Fruit fly (Drosophila melanogaster) whole organism, embryonic: ENCODE results near the gene Jhbp1.

ENCODE experiments used
- Atf3 ChIP-seq: fragments of 200-800 bp; sonication (Bioruptor generic); optimal IDR thresholded peaks from 3 replicates; lab custom pipeline; 2016; ENCODE audit warnings: missing biosample characterization, missing genetic modification characterization
- CG10431 ChIP-seq: fragments of 200-800 bp; sonication (Bioruptor generic); optimal IDR thresholded peaks from 3 replicates; lab custom pipeline; 2018; ENCODE audit warnings: missing biosample characterization, mild to moderate bottlenecking, missing genetic modification characterization
- CG10462 ChIP-seq: fragments of 200-800 bp; sonication (Bioruptor generic); optimal IDR thresholded peaks from 2 replicates; lab custom pipeline; 2016; ENCODE audit warnings: missing biosample characterization, missing genetic modification characterization
- CG11456 ChIP-seq: fragments of 200-800 bp; sonication (Bioruptor generic); IDR thresholded peaks from 3 replicates; pipeline ENCODE4 v1.3.6; 2022; ENCODE audit warnings: missing biosample characterization, missing genetic modification characterization
- CG12104 ChIP-seq: fragments of 200-800 bp; sonication (Bioruptor generic); optimal IDR thresholded peaks from 3 replicates; lab custom pipeline; 2016; ENCODE audit warnings: missing biosample characterization, missing genetic modification characterization
- CG1233 ChIP-seq: fragments of 200-800 bp; sonication (Bioruptor generic); optimal IDR thresholded peaks from 4 replicates; lab custom pipeline; 2018; ENCODE audit warnings: missing biosample characterization, mild to moderate bottlenecking, missing genetic modification characterization
- CG13123 ChIP-seq: fragments of 200-800 bp; sonication (Bioruptor generic); optimal IDR thresholded peaks from 2 replicates; lab custom pipeline; 2016; ENCODE audit warnings: missing biosample characterization, missing genetic modification characterization
- CG14441 ChIP-seq: fragments of 200-800 bp; sonication (Bioruptor generic); IDR thresholded peaks from 2 replicates; pipeline ENCODE4 v1.3.6; 2022; ENCODE audit warnings: missing biosample characterization, missing genetic modification characterization
- CG14710 ChIP-seq: fragments of 200-800 bp; sonication (Bioruptor generic); optimal IDR thresholded peaks from 3 replicates; lab custom pipeline; 2019; ENCODE audit warnings: missing biosample characterization, mild to moderate bottlenecking, missing genetic modification characterization, moderate library complexity
- CG1529 ChIP-seq: fragments of 200-800 bp; sonication (Bioruptor generic); optimal IDR thresholded peaks from 3 replicates; lab custom pipeline; 2018; ENCODE audit warnings: missing biosample characterization, missing genetic modification characterization
- CG16815 ChIP-seq: fragments of 200-800 bp; sonication (Bioruptor generic); optimal IDR thresholded peaks from 3 replicates; lab custom pipeline; 2017; ENCODE audit warnings: missing biosample characterization, mild to moderate bottlenecking, missing genetic modification characterization
- CG17359 ChIP-seq: fragments of 200-800 bp; sonication (Bioruptor generic); optimal IDR thresholded peaks from 3 replicates; lab custom pipeline; 2018; ENCODE audit warnings: missing biosample characterization, mild to moderate bottlenecking, missing genetic modification characterization, moderate library complexity
- CG17802 ChIP-seq: fragments of 200-800 bp; sonication (Bioruptor generic); optimal IDR thresholded peaks from 2 replicates; lab custom pipeline; 2018; ENCODE audit warnings: missing biosample characterization, mild to moderate bottlenecking, missing genetic modification characterization, moderate library complexity
- CG17912 ChIP-seq: fragments of 200-800 bp; sonication (Bioruptor generic); optimal IDR thresholded peaks from 2 replicates; lab custom pipeline; 2018; ENCODE audit warnings: missing biosample characterization, mild to moderate bottlenecking, missing genetic modification characterization
- CG42726 ChIP-seq: fragments of 200-800 bp; sonication (Bioruptor generic); IDR thresholded peaks from 2 replicates; pipeline ENCODE4 v1.3.6; 2022; ENCODE audit warnings: missing biosample characterization, missing genetic modification characterization; ENCODE audit not compliant: partially characterized antibody
- CG4404 ChIP-seq: fragments of 200-800 bp; sonication (Bioruptor generic); IDR thresholded peaks from 2 replicates; pipeline ENCODE4 v1.3.6; 2022; ENCODE audit warnings: missing biosample characterization, missing genetic modification characterization
- CG7745 ChIP-seq: fragments of 200-800 bp; sonication (Bioruptor generic); optimal IDR thresholded peaks from 2 replicates; lab custom pipeline; 2018; ENCODE audit warnings: missing biosample characterization, mild to moderate bottlenecking, missing genetic modification characterization, moderate library complexity
- CG8478 ChIP-seq: fragments of >200 bp; optimal IDR thresholded peaks from 2 replicates; lab custom pipeline; 2018
- Camta ChIP-seq: fragments of 200-800 bp; sonication (Bioruptor generic); optimal IDR thresholded peaks from 2 replicates; lab custom pipeline; 2016; ENCODE audit warnings: missing biosample characterization, missing genetic modification characterization
- D19A ChIP-seq: fragments of 200-800 bp; optimal IDR thresholded peaks from 3 replicates; lab custom pipeline; 2019; ENCODE audit warnings: missing biosample characterization, mild to moderate bottlenecking, missing genetic modification characterization, moderate library complexity
- Dll ChIP-seq: fragments of 200-800 bp; sonication (Bioruptor generic); IDR thresholded peaks from 4 replicates; pipeline ENCODE4 v1.3.6; 2022; ENCODE audit warnings: missing biosample characterization, missing genetic modification characterization; ENCODE audit not compliant: partially characterized antibody
- ERR ChIP-seq: fragments of 200-800 bp; sonication (Bioruptor generic); optimal IDR thresholded peaks from 2 replicates; lab custom pipeline; 2016; ENCODE audit warnings: missing biosample characterization, missing genetic modification characterization
- Fer3 ChIP-seq: fragments of 200-800 bp; sonication (Bioruptor generic); optimal IDR thresholded peaks from 2 replicates; lab custom pipeline; 2018; ENCODE audit warnings: missing biosample characterization, mild to moderate bottlenecking, missing genetic modification characterization, moderate library complexity
- HmgD ChIP-seq: fragments of 200-800 bp; sonication (Bioruptor generic); optimal IDR thresholded peaks from 3 replicates; lab custom pipeline; 2016; ENCODE audit warnings: missing biosample characterization, missing genetic modification characterization
- Hr51 ChIP-seq, 2 experiments: fragments of 200-800 bp; sonication (Bioruptor generic); optimal IDR thresholded peaks; 2 replicates in 1 of 2; 3 replicates in 1 of 2; lab custom pipeline; 2016 to 2018; ENCODE audit warnings: missing biosample characterization in 2 of 2, missing genetic modification characterization in 2 of 2, mild to moderate bottlenecking in 1 of 2, moderate library complexity in 1 of 2
- Hsf ChIP-seq: fragments of 200-800 bp; sonication (Bioruptor generic); optimal IDR thresholded peaks from 3 replicates; lab custom pipeline; 2016; ENCODE audit warnings: missing biosample characterization, missing genetic modification characterization
- Myb ChIP-seq: fragments of 200-800 bp; sonication (Bioruptor generic); optimal IDR thresholded peaks from 2 replicates; lab custom pipeline; 2016; ENCODE audit warnings: missing biosample characterization, missing genetic modification characterization
- NK7.1 ChIP-seq: fragments of 200-800 bp; sonication (Bioruptor generic); optimal IDR thresholded peaks from 3 replicates; lab custom pipeline; 2016; ENCODE audit warnings: missing biosample characterization, missing genetic modification characterization
- Poxn ChIP-seq: fragments of 200-800 bp; sonication (Bioruptor generic); IDR thresholded peaks from 2 replicates; pipeline ENCODE4 v1.3.6; 2022; ENCODE audit warnings: missing biosample characterization, missing genetic modification characterization
- Xrp1 ChIP-seq: fragments of 200-800 bp; sonication (Bioruptor generic); IDR thresholded peaks from 2 replicates; pipeline ENCODE4 v1.3.6; 2022; ENCODE audit warnings: missing biosample characterization, missing genetic modification characterization
- amos ChIP-seq: fragments of 200-800 bp; sonication (Bioruptor generic); IDR thresholded peaks from 2 replicates; pipeline ENCODE4 v1.3.6; 2022; ENCODE audit warnings: missing biosample characterization, missing genetic modification characterization; ENCODE audit not compliant: partially characterized antibody
- da ChIP-seq: fragments of 200-800 bp; sonication (Bioruptor generic); optimal IDR thresholded peaks from 2 replicates; lab custom pipeline; 2016; ENCODE audit warnings: missing biosample characterization, missing genetic modification characterization
- dati ChIP-seq: fragments of 200-800 bp; sonication (Bioruptor generic); IDR thresholded peaks from 2 replicates; pipeline ENCODE4 v1.3.6; 2022; ENCODE audit warnings: missing biosample characterization, missing genetic modification characterization
- eve ChIP-seq, 2 experiments: fragments of >200 bp; optimal IDR thresholded peaks; 2 replicates each; lab custom pipeline; 2017; ENCODE audit warnings: missing biosample characterization in 2 of 2, missing genetic modification characterization in 2 of 2
- ewg ChIP-seq: fragments of 200-800 bp; sonication (Bioruptor generic); optimal IDR thresholded peaks from 3 replicates; lab custom pipeline; 2017; ENCODE audit warnings: mild to moderate bottlenecking, missing biosample characterization, missing genetic modification reagents, missing genetic modification characterization
- ftz-f1 ChIP-seq: fragments of 200-800 bp; sonication (Bioruptor generic); optimal IDR thresholded peaks from 2 replicates; lab custom pipeline; 2016; ENCODE audit warnings: missing biosample characterization, missing genetic modification characterization
- gcm ChIP-seq: fragments of 200-800 bp; sonication (Bioruptor generic); optimal IDR thresholded peaks from 2 replicates; lab custom pipeline; 2019; ENCODE audit warnings: missing biosample characterization, mild to moderate bottlenecking, missing genetic modification characterization, moderate library complexity
- gt ChIP-seq: fragments of 200-800 bp; sonication (Bioruptor generic); IDR thresholded peaks from 2 replicates; pipeline ENCODE4 v1.3.6; 2022; ENCODE audit warnings: missing biosample characterization, missing genetic modification characterization
- her ChIP-seq: fragments of 200-800 bp; sonication (Bioruptor generic); optimal IDR thresholded peaks from 2 replicates; lab custom pipeline; 2016; ENCODE audit warnings: missing biosample characterization, missing genetic modification characterization
- ken ChIP-seq: fragments of 200-800 bp; sonication (Bioruptor generic); IDR thresholded peaks from 3 replicates; pipeline ENCODE4 v1.3.6; 2022; ENCODE audit warnings: missing biosample characterization, missing genetic modification characterization
- klu ChIP-seq: fragments of 200-800 bp; sonication (Bioruptor generic); IDR thresholded peaks from 2 replicates; pipeline ENCODE4 v1.3.6; 2022; ENCODE audit warnings: missing biosample characterization, missing genetic modification characterization
- kni ChIP-seq: fragments of 200-800 bp; sonication (Bioruptor generic); optimal IDR thresholded peaks from 3 replicates; lab custom pipeline; 2017; ENCODE audit warnings: mild to moderate bottlenecking, missing biosample characterization, missing genetic modification reagents, missing genetic modification characterization
- lab ChIP-seq: fragments of 200-800 bp; sonication (Bioruptor generic); optimal IDR thresholded peaks from 3 replicates; lab custom pipeline; 2017; ENCODE audit warnings: missing biosample characterization, missing genetic modification characterization, mild to moderate bottlenecking, moderate library complexity, missing genetic modification reagents
- mam ChIP-seq: fragments of 200-800 bp; sonication (Bioruptor generic); optimal IDR thresholded peaks from 3 replicates; lab custom pipeline; 2016; ENCODE audit warnings: missing biosample characterization, missing genetic modification characterization
- onecut ChIP-seq: fragments of 200-800 bp; sonication (Bioruptor generic); IDR thresholded peaks from 2 replicates; pipeline ENCODE4 v1.3.6; 2022; ENCODE audit warnings: missing biosample characterization, missing genetic modification characterization
- pb ChIP-seq: fragments of 200-800 bp; sonication (Bioruptor generic); optimal IDR thresholded peaks from 3 replicates; lab custom pipeline; 2016; ENCODE audit warnings: missing biosample characterization, missing genetic modification characterization
- pho ChIP-seq: fragments of 200-800 bp; sonication (Bioruptor generic); optimal IDR thresholded peaks from 2 replicates; lab custom pipeline; 2016; ENCODE audit warnings: missing biosample characterization, missing genetic modification characterization
- ranshi ChIP-seq: fragments of 200-800 bp; sonication (Bioruptor generic); IDR thresholded peaks from 2 replicates; pipeline ENCODE4 v1.3.6; 2022; ENCODE audit warnings: missing biosample characterization, missing genetic modification characterization
- seq ChIP-seq: fragments of 200-800 bp; sonication (Bioruptor generic); IDR thresholded peaks from 2 replicates; pipeline ENCODE4 v1.3.6; 2022; ENCODE audit warnings: missing biosample characterization, missing genetic modification characterization
- shn ChIP-seq: fragments of 200-800 bp; sonication (Bioruptor generic); optimal IDR thresholded peaks from 3 replicates; lab custom pipeline; 2016; ENCODE audit warnings: missing biosample characterization, missing genetic modification characterization
- sob ChIP-seq: fragments of 200-800 bp; sonication (Bioruptor generic); IDR thresholded peaks from 2 replicates; pipeline ENCODE4 v1.3.6; 2022; ENCODE audit warnings: missing biosample characterization, missing genetic modification characterization
- vfl ChIP-seq: fragments of 200-800 bp; sonication (Bioruptor generic); optimal IDR thresholded peaks from 2 replicates; lab custom pipeline; 2016; ENCODE audit warnings: missing biosample characterization, missing genetic modification characterization
- zf30C ChIP-seq: fragments of 200-800 bp; sonication (Bioruptor generic); optimal IDR thresholded peaks from 3 replicates; lab custom pipeline; 2018; ENCODE audit warnings: missing biosample characterization, mild to moderate bottlenecking, missing genetic modification characterization

Gene Jhbp1

DNA sequence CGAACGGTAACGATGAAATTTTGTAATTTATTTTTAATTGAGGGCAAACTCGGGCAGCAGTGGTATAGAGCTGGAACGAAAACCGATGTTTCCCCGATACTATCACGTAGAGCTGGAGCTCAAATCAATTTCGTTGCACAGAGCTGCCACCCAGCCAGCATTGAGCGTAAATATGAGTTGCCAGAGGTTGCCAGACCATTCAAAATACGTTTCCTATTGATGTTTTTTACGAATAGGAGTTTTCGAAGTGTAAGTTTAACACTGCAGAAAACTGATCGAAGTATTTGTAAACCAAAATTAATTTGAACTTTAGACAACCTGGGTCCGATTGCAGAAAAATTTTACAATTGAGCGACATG, 12.7 kb upstream of the Jhbp1 start, which contains the start of gene Ubc6 (continued):
- peak; percentile 83 for TF ChIP-seq pho (GFP tag; lab: Kevin White, UChicago)
- no peak for TF ChIP-seq CG8478 (lab: Kevin White, UChicago)
- TF ChIP-seq seq (GFP tag; lab: Robert Waterston, UW), result no peak
- no peak for TF ChIP-seq D19A
- no peak for TF ChIP-seq CG1529 (GFP tag; lab: Kevin White, UChicago)
- TF ChIP-seq kni (GFP tag; lab: Kevin White, UChicago), result peak; percentile 21
- TF ChIP-seq CG12104, result no peak
- no peak for TF ChIP-seq gcm (GFP tag; lab: Kevin White, UChicago)
- TF ChIP-seq Poxn (GFP tag; lab: Robert Waterston, UW), result no peak
- no peak for TF ChIP-seq Dll (GFP tag; lab: Robert Waterston, UW)
- no peak for TF ChIP-seq CG11456
- peak; percentile 96 for TF ChIP-seq HmgD (GFP tag; lab: Kevin White, UChicago)
- TF ChIP-seq CG10431, result peak; percentile 27
- TF ChIP-seq CG42726 (GFP tag; lab: Robert Waterston, UW), result no peak
- TF ChIP-seq shn (GFP tag; lab: Kevin White, UChicago), result peak; percentile 76
- TF ChIP-seq Hr51 (GFP tag; optimal IDR thresholded peaks at IDR 0.05; lab: Kevin White, UChicago), result peak; percentile 43 to 73
- peak; percentile 48 for TF ChIP-seq CG17359
- TF ChIP-seq CG14441, result no peak
- TF ChIP-seq CG10462, result peak; percentile 48
- no peak for TF ChIP-seq ranshi (GFP tag; lab: Robert Waterston, UW)
- TF ChIP-seq sob, result no peak
- TF ChIP-seq CG17912 (GFP tag; lab: Kevin White, UChicago), result peak; percentile 28
- TF ChIP-seq Fer3 (tag; lab: Kevin White, UChicago), result peak; percentile 41
- peak; percentile 79 for TF ChIP-seq ftz-f1 (GFP tag; lab: Kevin White, UChicago)
- no peak for TF ChIP-seq CG4404 (GFP tag; lab: Robert Waterston, UW)
- TF ChIP-seq CG16815 (GFP tag; lab: Kevin White, UChicago), result no peak
- TF ChIP-seq klu, result no peak
- peak; percentile 85 for TF ChIP-seq CG14710
- TF ChIP-seq Atf3 (GFP tag; lab: Kevin White, UChicago), result peak; percentile 71
- TF ChIP-seq ERR, result peak; percentile 81
- peak; percentile 84 for TF ChIP-seq Myb (GFP tag; lab: Kevin White, UChicago)
- no peak for TF ChIP-seq CG1233 (GFP tag; lab: Kevin White, UChicago)
- peak; percentile 90 for TF ChIP-seq onecut (GFP tag; lab: Robert Waterston, UW)
- TF ChIP-seq CG13123, result peak; percentile 50
- TF ChIP-seq gt, result no peak
- TF ChIP-seq her, result peak; percentile 100
- peak; percentile 76 for TF ChIP-seq Hsf
- TF ChIP-seq zf30C (GFP tag; lab: Kevin White, UChicago), result peak; percentile 85
- TF ChIP-seq mam (GFP tag; lab: Kevin White, UChicago), result peak; percentile 85
- TF ChIP-seq CG7745 (tag; lab: Kevin White, UChicago), result no peak
- peak; percentile 18 for TF ChIP-seq CG17802
- peak; percentile 76 for TF ChIP-seq vfl
- no peak for TF ChIP-seq ken (GFP tag; lab: Robert Waterston, UW)
- TF ChIP-seq lab, result peak; percentile 74
- TF ChIP-seq Xrp1 (GFP tag; lab: Robert Waterston, UW), result no peak
- no peak for TF ChIP-seq amos (GFP tag; lab: Robert Waterston, UW)
- TF ChIP-seq da, result peak; percentile 65
- TF ChIP-seq ewg, result peak; percentile 67
- no peak for TF ChIP-seq dati (GFP tag; lab: Robert Waterston, UW)
- TF ChIP-seq pb (GFP tag; lab: Kevin White, UChicago), result peak; percentile 65
- TF ChIP-seq Camta, result peak; percentile 63
- TF ChIP-seq eve (GFP tag; optimal IDR thresholded peaks at IDR 0.05; lab: Kevin White, UChicago), result no peak
- TF ChIP-seq NK7.1 (GFP tag; lab: Kevin White, UChicago), result peak; percentile 50
